Worm (Caenorhabditis elegans) whole organism, early embryonic: ENCODE data around the gene sri-29.

Source experiments
- aly-1 ChIP-seq: sonication (generic microtip); optimal IDR thresholded peaks from 2 replicates; lab custom pipeline; 2016; ENCODE audit warnings: missing genetic modification characterization, missing compliant biosample characterization
- ama-1 ChIP-seq: fragments of 150-350 bp; optimal IDR thresholded peaks from 2 replicates; lab custom pipeline; 2014
- ets-7 ChIP-seq: sonication (generic microtip); optimal IDR thresholded peaks from 2 replicates; lab custom pipeline; 2016; ENCODE audit warnings: missing genotype, missing genetic modification characterization, missing compliant biosample characterization
- hmbx-1 ChIP-seq: sonication (generic microtip); optimal IDR thresholded peaks from 2 replicates; lab custom pipeline; 2016; ENCODE audit warnings: mild to moderate bottlenecking, missing genetic modification characterization, missing compliant biosample characterization
- hmg-4 ChIP-seq: fragments of 200-800 bp; sonication (Bioruptor generic); optimal IDR thresholded peaks from 2 replicates; lab custom pipeline; 2018; ENCODE audit warnings: mild to moderate bottlenecking, missing genetic modification characterization, missing compliant biosample characterization
- hnd-1 ChIP-seq: sonication (generic microtip); optimal IDR thresholded peaks from 2 replicates; lab custom pipeline; 2016; ENCODE audit warnings: missing genetic modification characterization, missing compliant biosample characterization
- pes-1 ChIP-seq: fragments of 200-800 bp; sonication (Bioruptor generic); IDR thresholded peaks from 2 replicates; pipeline ENCODE4 v1.3.6; 2022; ENCODE audit warnings: missing genetic modification reagents, missing genetic modification characterization, missing compliant biosample characterization
- tbx-37 ChIP-seq: fragments of 200-800 bp; sonication (Bioruptor generic); conservative IDR thresholded peaks from 2 replicates; pipeline ENCODE4 v1.3.6; 2022; ENCODE audit warnings: missing genetic modification reagents, missing genetic modification characterization, missing compliant biosample characterization

ce11 chrII:3076915-3077314 lies 32.8 kb downstream of the sri-29 start, which contains the start of gene Y25C1A.8:
- TF ChIP-seq ets-7 (tag; lab: Kevin White, UChicago) (no peak), ama-1 (lab: Kevin White, UChicago) (no peak), tbx-37 (no peak), hnd-1 (tag; lab: Kevin White, UChicago) (no peak), hmbx-1 (no peak), pes-1 (0 out of 2 replicates have a peak, but pooled peaks have one; percentile 45), aly-1 (tag; lab: Kevin White, UChicago) (peak; percentile 17), hmg-4 (peak; percentile 16)
